Worm (Caenorhabditis elegans): ENCODE measurements around the gene C12D8.21.

The C12D8.21 gene

DNA sequence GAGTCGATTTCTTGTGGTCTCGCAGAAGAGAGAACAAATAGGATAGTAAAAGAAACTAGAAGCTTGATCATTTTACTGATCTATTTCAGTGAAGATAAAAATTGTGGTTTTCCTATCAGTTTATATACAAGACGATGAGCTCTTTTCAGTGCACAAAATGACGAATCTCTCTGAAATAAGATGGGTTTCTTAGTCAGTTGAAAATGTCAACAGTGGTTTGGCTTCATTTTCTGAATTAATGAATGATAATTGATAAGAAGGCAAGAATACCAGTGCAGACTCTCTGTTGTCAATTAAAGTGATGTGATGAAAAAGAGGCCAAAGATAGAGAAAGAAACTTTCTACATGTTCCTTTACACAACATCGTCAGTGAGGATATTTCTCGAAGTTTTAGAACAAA, 40.4 kb upstream of the C12D8.21 start, which contains the start of gene lys-2:
lys-2 (minus strand) TSS at position 101 of the 400 bp plus-strand sequence.
- TF ChIP-seq hlh-8 (tag; optimal IDR thresholded peaks at IDR 0.05) (no peak), ceh-9 (tag; optimal IDR thresholded peaks at IDR 0.05) (no peak), F13H6.1 (tag; optimal IDR thresholded peaks at IDR 0.05) (no peak), zip-5 (tag; optimal IDR thresholded peaks at IDR 0.05) (no peak), mec-3 (tag; optimal IDR thresholded peaks at IDR 0.05; ENCODE audit: borderline replicate concordance) (no peak), K09A11.1 (tag; optimal IDR thresholded peaks at IDR 0.05; ENCODE audit: insufficient read depth) (no peak), ceh-30 (tag; optimal IDR thresholded peaks at IDR 0.05) (no peak), ttx-3 (tag; optimal IDR thresholded peaks at IDR 0.05) (no peak), gmeb-2 (tag; optimal IDR thresholded peaks at IDR 0.05) (no peak), C08G9.2 (tag; optimal IDR thresholded peaks at IDR 0.05) (no peak), fkh-10 (GFP tag; optimal IDR thresholded peaks at IDR 0.05) (no peak)

DNA sequence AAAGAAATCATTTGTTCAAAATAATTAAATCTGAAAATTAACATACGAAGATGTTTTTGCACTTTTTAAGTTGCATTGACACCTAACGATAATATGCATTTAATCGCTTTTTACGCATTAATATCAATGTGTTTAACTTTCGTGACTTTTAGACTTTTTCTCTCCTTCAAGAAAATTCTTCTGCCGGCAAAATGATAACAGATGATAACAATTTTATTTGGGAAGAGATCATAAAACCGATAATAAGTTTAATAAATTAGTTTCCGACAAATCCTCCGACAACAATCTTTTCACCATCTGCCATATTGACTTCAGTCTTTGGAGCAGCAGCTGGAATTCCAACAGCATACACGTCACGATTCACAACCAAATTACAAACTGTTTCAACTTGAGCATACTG, 39.1 kb upstream of the C12D8.21 start:
- TF ChIP-seq elt-2 (tag; optimal IDR thresholded peaks at IDR 0.05) (peak; percentile 15), ama-1 (optimal IDR thresholded peaks at IDR 0.05) (no peak)

DNA sequence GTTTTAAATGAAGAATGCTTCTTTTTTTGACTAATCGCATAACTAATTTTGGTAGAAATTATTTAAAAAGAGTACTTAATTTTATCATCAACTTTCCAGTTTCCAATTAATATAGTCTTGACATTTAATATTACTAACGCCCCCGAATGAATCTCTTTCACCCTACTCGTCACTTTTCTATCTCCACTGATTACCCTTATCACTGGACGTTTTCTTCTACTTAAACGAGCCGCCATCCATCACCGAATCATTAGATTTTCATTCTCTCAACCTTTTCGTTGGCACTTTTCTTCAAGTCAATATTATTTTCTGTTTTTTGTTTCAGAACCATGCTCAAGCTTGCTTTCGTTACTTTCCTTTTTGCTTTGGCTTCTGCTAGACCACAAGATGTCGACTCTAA, 36.6 kb upstream of the C12D8.21 start, which contains the start of gene lys-1:
lys-1 (plus strand) TSS at position 326 of the 400 bp plus-strand sequence.
- TF ChIP-seq tbx-7 (tag; optimal IDR thresholded peaks at IDR 0.05), result no peak
- TF ChIP-seq elt-2 (tag; optimal IDR thresholded peaks at IDR 0.05), result peak; percentile 20

DNA sequence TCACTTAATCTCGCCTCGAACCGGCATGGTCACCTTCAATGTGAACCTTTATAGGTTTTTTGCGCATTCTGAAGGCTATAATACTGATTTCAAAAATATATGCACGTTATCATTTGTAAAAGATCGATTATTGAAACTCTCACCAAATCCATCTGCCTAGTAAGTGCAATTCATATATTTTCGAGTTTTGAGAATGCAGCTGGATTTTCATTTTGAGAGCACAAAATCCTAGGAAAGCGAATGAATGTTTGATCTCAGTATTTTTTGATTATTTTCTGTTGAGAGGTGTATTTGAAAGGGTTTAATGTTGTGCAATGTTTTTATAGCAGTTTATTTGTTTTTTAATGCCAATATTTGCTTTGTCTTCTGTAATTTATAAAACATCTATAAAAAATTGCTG, 35.0 kb upstream of the C12D8.21 start:
- no peak for TF ChIP-seq ceh-18 (tag; optimal IDR thresholded peaks at IDR 0.05)
- no peak for TF ChIP-seq hlh-30 (tag; optimal IDR thresholded peaks at IDR 0.05; ENCODE audit: insufficient read depth)

DNA sequence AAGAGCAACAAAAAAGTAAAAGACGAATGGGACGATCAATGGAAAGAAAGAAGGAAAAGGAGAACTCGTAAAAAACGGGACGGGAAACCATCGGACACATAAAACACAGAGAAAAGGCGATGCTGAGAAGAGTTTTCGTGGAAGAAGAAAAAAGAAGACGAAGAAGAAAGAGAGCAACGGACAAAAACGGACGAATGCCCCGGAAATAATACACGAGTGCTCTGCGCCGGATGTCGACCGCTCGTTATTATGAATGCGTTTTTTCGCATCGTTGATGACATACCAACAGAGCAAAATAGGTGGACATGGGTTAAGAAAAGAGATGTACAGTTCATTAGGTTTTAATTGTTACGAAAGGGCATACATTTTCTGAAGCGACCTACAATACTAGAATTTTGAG, 34.6 kb upstream of the C12D8.21 start, which contains the start of gene Y22F5A.11:
Y22F5A.11 (minus strand) TSS at position 28 of the 400 bp plus-strand sequence.
- no peak for TF ChIP-seq unc-86 (tag; optimal IDR thresholded peaks at IDR 0.05)
- no peak for TF ChIP-seq pax-1 (tag; optimal IDR thresholded peaks at IDR 0.05)
- peak; percentile 0 for TF ChIP-seq unc-42 (tag; optimal IDR thresholded peaks at IDR 0.05)
- TF ChIP-seq C08G9.2 (tag; optimal IDR thresholded peaks at IDR 0.05), result no peak
- TF ChIP-seq K09A11.1 (tag; optimal IDR thresholded peaks at IDR 0.05; ENCODE audit: insufficient read depth), result no peak

DNA sequence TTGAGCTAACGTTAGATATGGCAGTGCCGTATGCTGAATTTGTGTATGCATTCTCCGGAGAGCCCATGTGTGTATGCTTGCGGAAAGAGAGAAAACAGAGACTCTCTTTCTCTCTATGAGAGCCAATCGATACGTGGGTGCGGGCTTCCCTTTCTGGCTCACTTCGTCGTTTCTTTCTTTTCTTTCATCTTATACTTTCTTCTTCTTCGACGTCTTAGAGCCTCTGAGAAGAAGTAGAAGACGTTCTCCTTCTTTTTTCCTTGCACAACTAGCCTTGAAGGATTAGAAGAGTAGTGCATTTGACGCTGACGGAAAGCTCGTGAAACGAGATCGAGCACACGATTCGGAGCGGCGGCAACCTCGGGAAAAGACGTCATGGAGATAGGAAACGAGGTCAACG, 32.8 kb upstream of the C12D8.21 start:
- TF ChIP-seq C08G9.2 (tag; optimal IDR thresholded peaks at IDR 0.05) (no peak), unc-42 (tag; optimal IDR thresholded peaks at IDR 0.05) (peak; percentile 31), nhr-11 (tag; optimal IDR thresholded peaks at IDR 0.05) (no peak), ceh-31 (tag; optimal IDR thresholded peaks at IDR 0.05) (peak; percentile 1), unc-86 (tag; optimal IDR thresholded peaks at IDR 0.05) (no peak), dve-1 (tag; optimal IDR thresholded peaks at IDR 0.05) (no peak), sox-4 (tag; optimal IDR thresholded peaks at IDR 0.05) (no peak), odd-2 (tag; optimal IDR thresholded peaks at IDR 0.05) (no peak), hlh-8 (tag; optimal IDR thresholded peaks at IDR 0.05) (no peak), ceh-30 (tag; optimal IDR thresholded peaks at IDR 0.05) (no peak), ceh-14 (tag; optimal IDR thresholded peaks at IDR 0.05) (no peak), ceh-48 (tag; optimal IDR thresholded peaks at IDR 0.05) (peak; percentile 89), pros-1 (tag; optimal IDR thresholded peaks at IDR 0.05) (peak; percentile 15), nfya-1 (tag; optimal IDR thresholded peaks at IDR 0.05) (peak; percentile 26), npax-4 (tag; optimal IDR thresholded peaks at IDR 0.05) (no peak), fax-1 (tag; optimal IDR thresholded peaks at IDR 0.05) (no peak)

DNA sequence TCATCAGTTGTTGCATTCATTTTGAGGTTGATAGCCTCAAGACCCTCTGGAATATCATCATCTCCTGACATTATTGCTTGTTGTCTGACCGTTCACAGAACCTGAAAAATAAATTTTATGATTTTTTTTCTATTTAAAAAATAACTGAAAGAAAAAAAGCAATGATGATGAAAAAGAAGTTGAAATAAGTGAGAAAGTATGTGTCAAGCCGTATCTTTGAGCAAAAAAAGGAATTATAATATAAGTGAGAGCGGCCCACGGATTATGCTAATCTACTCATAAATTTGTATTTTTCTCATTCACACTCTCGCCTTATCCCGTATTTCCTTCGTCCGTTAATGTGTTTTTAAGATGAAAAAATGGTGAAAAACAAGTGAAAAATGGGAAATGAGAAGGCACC, 29.2 kb upstream of the C12D8.21 start, which contains the start of gene ric-4:
ric-4 (minus strand) TSS at position 101 of the 400 bp plus-strand sequence.
- TF ChIP-seq madf-2 (tag; optimal IDR thresholded peaks at IDR 0.05) (no peak), nfya-1 (tag; optimal IDR thresholded peaks at IDR 0.05) (no peak)
